Worm (Caenorhabditis elegans) whole organism, early embryonic: ENCODE results near the gene msp-74.
"Not testable (repeated sequence)": the region's sequence is repeated elsewhere in the genome, so short reads cannot be mapped to it uniquely, and the experiment has no call there.

ENCODE experiments used
- B0310.2 ChIP-seq: sonication (generic microtip); optimal IDR thresholded peaks from 2 replicates; lab custom pipeline; 2016; ENCODE audit warnings: mild to moderate bottlenecking, missing genetic modification characterization, missing compliant biosample characterization
- F13C5.2 ChIP-seq: sonication (generic microtip); optimal IDR thresholded peaks from 2 replicates; lab custom pipeline; 2017; ENCODE audit warnings: mild to moderate bottlenecking, missing genetic modification characterization, inconsistent platforms, missing compliant biosample characterization
- aly-1 ChIP-seq: sonication (generic microtip); optimal IDR thresholded peaks from 2 replicates; lab custom pipeline; 2016; ENCODE audit warnings: missing genetic modification characterization, missing compliant biosample characterization
- ama-1 ChIP-seq: fragments of 150-350 bp; optimal IDR thresholded peaks from 2 replicates; lab custom pipeline; 2014
- ceh-13 ChIP-seq: fragments of 200-800 bp; sonication (Bioruptor generic); optimal IDR thresholded peaks from 2 replicates; lab custom pipeline; 2018; ENCODE audit warnings: mild to moderate bottlenecking, missing genetic modification characterization, missing compliant biosample characterization
- ceh-36 ChIP-seq: sonication (generic microtip); optimal IDR thresholded peaks from 2 replicates; lab custom pipeline; 2016; ENCODE audit warnings: missing genetic modification characterization, inconsistent platforms, missing compliant biosample characterization
- ets-7 ChIP-seq: sonication (generic microtip); optimal IDR thresholded peaks from 2 replicates; lab custom pipeline; 2016; ENCODE audit warnings: missing genotype, missing genetic modification characterization, missing compliant biosample characterization
- flt-1 ChIP-seq: fragments of 200-800 bp; sonication (Bioruptor generic); IDR thresholded peaks from 2 replicates; pipeline ENCODE4 v1.3.6; 2022; ENCODE audit warnings: missing genetic modification characterization, missing compliant biosample characterization
- hmbx-1 ChIP-seq: sonication (generic microtip); optimal IDR thresholded peaks from 2 replicates; lab custom pipeline; 2016; ENCODE audit warnings: mild to moderate bottlenecking, missing genetic modification characterization, missing compliant biosample characterization
- hmg-4 ChIP-seq: fragments of 200-800 bp; sonication (Bioruptor generic); optimal IDR thresholded peaks from 2 replicates; lab custom pipeline; 2018; ENCODE audit warnings: mild to moderate bottlenecking, missing genetic modification characterization, missing compliant biosample characterization
- hnd-1 ChIP-seq: sonication (generic microtip); optimal IDR thresholded peaks from 2 replicates; lab custom pipeline; 2016; ENCODE audit warnings: missing genetic modification characterization, missing compliant biosample characterization
- pes-1 ChIP-seq: fragments of 200-800 bp; sonication (Bioruptor generic); IDR thresholded peaks from 2 replicates; pipeline ENCODE4 v1.3.6; 2022; ENCODE audit warnings: missing genetic modification reagents, missing genetic modification characterization, missing compliant biosample characterization
- scrt-1 ChIP-seq: fragments of 200-800 bp; sonication (Bioruptor generic); IDR thresholded peaks from 2 replicates; pipeline ENCODE4 v1.3.6; 2022; ENCODE audit warnings: missing genetic modification characterization, missing compliant biosample characterization
- sea-1 ChIP-seq: fragments of 200-800 bp; sonication (Bioruptor generic); conservative IDR thresholded peaks from 2 replicates; pipeline ENCODE4 v1.3.6; 2022; ENCODE audit warnings: missing genetic modification characterization, missing compliant biosample characterization
- tbx-11 ChIP-seq: fragments of 200-800 bp; sonication (Bioruptor generic); IDR thresholded peaks from 2 replicates; pipeline ENCODE4 v1.3.6; 2022; ENCODE audit warnings: missing genetic modification characterization, missing compliant biosample characterization
- tbx-37 ChIP-seq: fragments of 200-800 bp; sonication (Bioruptor generic); conservative IDR thresholded peaks from 2 replicates; pipeline ENCODE4 v1.3.6; 2022; ENCODE audit warnings: missing genetic modification reagents, missing genetic modification characterization, missing compliant biosample characterization
- tra-4 ChIP-seq: sonication (generic microtip); optimal IDR thresholded peaks from 2 replicates; lab custom pipeline; 2017; ENCODE audit warnings: missing genetic modification characterization, missing compliant biosample characterization

msp-74 gene

DNA sequence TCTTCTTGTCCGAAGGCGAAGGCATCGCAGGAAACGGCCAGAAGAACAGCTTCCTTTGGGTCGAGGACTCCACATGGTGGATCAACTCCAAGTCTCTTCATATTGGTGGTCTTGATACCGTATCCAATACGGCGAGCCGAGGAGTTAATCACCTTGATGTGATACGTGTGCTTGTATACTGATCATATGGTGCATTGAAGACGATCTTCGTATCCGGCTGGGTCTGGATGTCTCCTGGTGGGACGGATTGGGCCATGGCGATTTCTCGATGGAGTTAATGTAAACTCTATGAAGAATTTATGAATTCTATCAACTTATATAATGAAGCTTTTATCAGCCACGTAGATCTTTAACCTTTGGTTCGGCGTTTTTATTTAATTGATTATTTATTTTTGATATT lies at the start of gene msp-74:
Gene msp-74, minus strand, starts transcription at position 101 of the 400 bp plus-strand sequence.
- TF ChIP-seq ama-1; pes-1 (GFP tag; lab: Robert Waterston, UW); tbx-37 (GFP tag; lab: Robert Waterston, UW): not testable (repeated sequence)

DNA sequence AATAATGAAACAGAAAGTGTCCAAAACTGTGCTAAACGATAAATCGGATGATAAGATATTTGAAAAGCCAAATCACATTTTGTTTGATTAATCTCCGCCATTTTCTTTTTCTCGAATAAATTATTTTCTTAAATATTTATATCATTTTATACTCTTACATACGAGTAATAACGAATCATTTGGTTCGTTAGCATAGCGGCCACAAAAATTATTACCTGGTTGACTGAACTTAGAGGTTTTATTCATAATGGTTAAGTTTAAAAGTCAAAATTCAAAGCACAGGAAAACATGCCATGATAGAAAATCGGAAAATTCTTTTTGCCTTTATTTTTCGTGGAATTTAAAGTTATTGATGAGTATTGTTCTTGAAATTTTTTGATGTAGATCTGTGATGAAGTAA lies 48.1 kb upstream of the msp-74 start, which contains the start of gene srb-5:
Gene srb-5, minus strand, starts transcription at position 101 of the 400 bp plus-strand sequence.
- TF ChIP-seq ceh-36 (no peak), B0310.2 (tag; lab: Kevin White, UChicago) (no peak), scrt-1 (GFP tag; lab: Robert Waterston, UW) (no peak), hnd-1 (no peak), hmg-4 (GFP tag; lab: Kevin White, UChicago) (no peak), tbx-11 (GFP tag; lab: Robert Waterston, UW) (no peak), aly-1 (tag; lab: Kevin White, UChicago) (no peak), tbx-37 (GFP tag; lab: Robert Waterston, UW) (no peak), ets-7 (tag; lab: Kevin White, UChicago) (no peak)

DNA sequence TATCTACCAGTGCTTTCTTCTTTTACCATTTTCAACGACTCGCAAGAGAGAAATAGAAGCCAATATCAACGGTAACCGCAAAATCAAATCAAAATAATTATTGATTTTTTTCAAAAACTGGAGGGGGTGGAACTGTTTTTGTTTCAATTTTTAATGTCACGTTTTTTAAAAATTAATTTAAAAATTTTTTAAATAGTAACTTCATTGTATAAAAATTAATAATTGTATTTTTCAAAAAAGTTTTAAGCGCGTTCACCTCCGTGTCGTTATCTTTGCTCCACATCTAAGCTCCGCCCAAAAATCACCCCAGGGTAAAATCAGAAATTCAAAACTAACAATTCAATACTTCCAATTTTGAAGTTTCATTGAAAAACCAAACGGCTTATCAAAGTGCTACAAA lies 46.0 kb upstream of the msp-74 start, which contains the start of gene C27D6.11:
Gene C27D6.11, minus strand, starts transcription at position 101 of the 400 bp plus-strand sequence.
- no peak for TF ChIP-seq hmbx-1 (tag; lab: Kevin White, UChicago)
- TF ChIP-seq tra-4 (tag; lab: Kevin White, UChicago) = no peak
- TF ChIP-seq scrt-1 (GFP tag; lab: Robert Waterston, UW) = no peak
- no peak for TF ChIP-seq tbx-37 (GFP tag; lab: Robert Waterston, UW)
- no peak for TF ChIP-seq hmg-4 (GFP tag; lab: Kevin White, UChicago)
- no peak for TF ChIP-seq F13C5.2 (tag; lab: Kevin White, UChicago)
- TF ChIP-seq ceh-13 (GFP tag; lab: Kevin White, UChicago) = no peak
- TF ChIP-seq ama-1 = no peak
- TF ChIP-seq ets-7 (tag; lab: Kevin White, UChicago) = no peak
- no peak for TF ChIP-seq ceh-36
- TF ChIP-seq hnd-1 = no peak

DNA sequence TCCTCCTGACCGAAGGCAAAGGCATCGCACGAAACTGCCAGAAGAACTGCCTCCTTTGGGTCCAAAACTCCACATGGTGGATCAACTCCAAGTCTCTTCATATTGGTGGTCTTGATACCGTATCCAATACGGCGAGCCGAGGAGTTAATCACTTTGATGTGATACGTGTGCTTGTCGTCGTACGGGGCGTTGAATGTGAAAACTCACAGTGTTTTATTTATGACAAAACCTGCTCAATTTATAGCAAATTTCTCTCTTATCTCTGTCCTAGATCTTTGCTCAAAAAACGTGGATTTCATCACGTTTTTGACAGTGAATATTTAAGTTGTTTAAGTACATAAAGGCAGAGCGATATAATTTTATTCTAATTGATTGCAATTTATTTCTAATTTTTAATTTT lies 43.6 kb upstream of the msp-74 start, which contains the start of gene F58A6.9:
Gene F58A6.9, minus strand, starts transcription at position 101 of the 400 bp plus-strand sequence.
- not testable (repeated sequence) for TF ChIP-seq sea-1 (GFP tag; lab: Robert Waterston, UW); aly-1 (tag; lab: Kevin White, UChicago); hnd-1

DNA sequence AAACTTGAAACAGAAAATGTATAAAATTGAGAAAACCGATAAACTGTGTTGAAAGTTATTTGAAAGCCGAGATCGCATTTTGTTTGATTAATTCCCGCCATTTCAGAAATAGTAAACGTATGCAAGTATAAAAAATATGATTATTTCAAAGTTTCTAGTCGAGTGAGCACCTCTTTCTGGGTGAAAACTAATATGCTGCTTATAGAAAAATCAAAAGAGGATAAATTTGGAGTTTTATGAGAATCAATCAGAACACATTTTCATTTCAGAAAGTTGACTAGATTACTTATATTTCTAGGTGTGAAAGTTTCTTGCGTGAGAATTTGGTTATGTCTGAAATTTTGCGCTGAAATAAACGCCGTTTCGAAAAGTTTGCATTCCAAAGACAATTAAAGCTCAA lies 42.4 kb upstream of the msp-74 start, which contains the start of gene srb-13:
Gene srb-13, minus strand, starts transcription at position 101 of the 400 bp plus-strand sequence.
- no peak for TF ChIP-seq ceh-36
- no peak for TF ChIP-seq flt-1 (GFP tag; lab: Robert Waterston, UW)
- no peak for TF ChIP-seq ceh-13 (GFP tag; lab: Kevin White, UChicago)
- no peak for TF ChIP-seq hnd-1
- no peak for TF ChIP-seq sea-1 (GFP tag; lab: Robert Waterston, UW)
- no peak for TF ChIP-seq ama-1
- no peak for TF ChIP-seq hmg-4 (GFP tag; lab: Kevin White, UChicago)
- no peak for TF ChIP-seq tbx-11 (GFP tag; lab: Robert Waterston, UW)
- no peak for TF ChIP-seq tbx-37 (GFP tag; lab: Robert Waterston, UW)
- no peak for TF ChIP-seq aly-1 (tag; lab: Kevin White, UChicago)
- no peak for TF ChIP-seq ets-7 (tag; lab: Kevin White, UChicago)

DNA sequence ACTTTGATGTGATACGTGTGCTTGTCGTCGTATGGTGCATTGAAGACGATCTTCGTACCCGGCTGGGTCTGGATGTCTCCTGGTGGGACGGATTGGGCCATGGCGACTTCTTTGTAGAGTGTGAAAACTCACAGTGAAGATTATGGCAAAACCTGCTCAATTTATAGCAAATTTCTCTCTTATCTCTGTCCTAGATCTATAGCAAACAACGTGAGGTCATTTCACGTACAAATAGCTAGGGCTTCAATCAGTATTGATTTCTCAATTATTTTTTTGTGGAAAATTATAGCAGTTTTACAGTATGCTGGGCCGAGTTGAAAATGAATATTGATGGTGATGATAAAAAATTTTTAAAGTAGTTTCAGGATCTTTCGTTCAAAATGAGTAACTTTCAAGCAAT lies 41.8 kb upstream of the msp-74 start, which contains the start of gene msp-45:
Gene msp-45, minus strand, starts transcription at position 101 of the 400 bp plus-strand sequence.
- TF ChIP-seq hmbx-1 (tag; lab: Kevin White, UChicago) = no peak
- no peak for TF ChIP-seq hmg-4 (GFP tag; lab: Kevin White, UChicago)
- no peak for TF ChIP-seq ceh-36
- TF ChIP-seq aly-1 (tag; lab: Kevin White, UChicago) = no peak
- no peak for TF ChIP-seq tbx-37 (GFP tag; lab: Robert Waterston, UW)
- no peak for TF ChIP-seq pes-1 (GFP tag; lab: Robert Waterston, UW)
- no peak for TF ChIP-seq tbx-11 (GFP tag; lab: Robert Waterston, UW)

DNA sequence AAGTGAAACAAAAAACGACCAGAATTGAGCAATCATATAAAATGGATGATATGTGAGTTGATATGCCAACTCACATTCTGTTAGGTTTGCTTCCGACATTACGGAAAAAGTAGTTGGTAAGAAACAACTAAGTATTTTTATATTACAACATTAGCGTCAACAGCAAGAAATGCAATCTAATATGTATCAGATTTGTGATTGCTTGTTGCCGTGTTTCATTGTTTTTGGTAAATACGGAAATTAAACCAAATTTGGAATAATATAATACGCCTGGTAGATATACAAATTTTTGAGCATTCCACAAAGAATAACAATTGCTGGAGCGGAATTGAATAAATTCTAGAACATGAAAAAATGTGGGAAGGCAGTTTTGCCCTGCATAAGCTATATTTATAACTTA lies 39.4 kb upstream of the msp-74 start, which contains the start of gene srb-12:
Gene srb-12, minus strand, starts transcription at position 101 of the 400 bp plus-strand sequence.
- TF ChIP-seq tbx-11 (GFP tag; lab: Robert Waterston, UW) = no peak
- no peak for TF ChIP-seq hmg-4 (GFP tag; lab: Kevin White, UChicago)
- TF ChIP-seq ceh-13 (GFP tag; lab: Kevin White, UChicago) = no peak
- no peak for TF ChIP-seq hmbx-1 (tag; lab: Kevin White, UChicago)
- TF ChIP-seq hnd-1 = no peak
- TF ChIP-seq sea-1 (GFP tag; lab: Robert Waterston, UW) = no peak
- no peak for TF ChIP-seq ama-1
- no peak for TF ChIP-seq B0310.2 (tag; lab: Kevin White, UChicago)
- TF ChIP-seq scrt-1 (GFP tag; lab: Robert Waterston, UW) = no peak
- TF ChIP-seq ceh-36 = no peak
- TF ChIP-seq tra-4 (tag; lab: Kevin White, UChicago) = no peak
- no peak for TF ChIP-seq ets-7 (tag; lab: Kevin White, UChicago)
- no peak for TF ChIP-seq F13C5.2 (tag; lab: Kevin White, UChicago)
- TF ChIP-seq tbx-37 (GFP tag; lab: Robert Waterston, UW) = no peak
- no peak for TF ChIP-seq aly-1 (tag; lab: Kevin White, UChicago)
- no peak for TF ChIP-seq pes-1 (GFP tag; lab: Robert Waterston, UW)
- no peak for TF ChIP-seq flt-1 (GFP tag; lab: Robert Waterston, UW)

DNA sequence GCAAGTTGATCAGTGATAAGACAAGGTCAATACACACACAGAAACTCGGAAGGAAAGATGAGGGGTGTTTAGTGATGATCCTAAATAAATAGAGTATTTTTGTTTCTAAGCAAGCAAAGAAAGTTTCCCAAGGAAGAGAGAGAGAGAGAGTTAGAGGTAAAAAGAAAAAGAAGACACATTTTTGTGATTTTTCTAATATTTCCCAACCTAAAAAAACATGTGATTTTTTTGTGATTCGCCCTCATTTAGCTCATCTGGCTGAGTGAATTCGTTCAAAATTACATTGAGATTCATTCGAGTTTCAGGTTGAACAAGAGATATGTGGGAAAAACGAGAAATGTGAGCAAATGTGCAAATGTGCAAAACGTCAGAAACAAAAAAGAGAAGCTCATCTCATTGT lies 35.7 kb upstream of the msp-74 start, which contains the start of gene srb-16:
Gene srb-16, minus strand, starts transcription at position 101 of the 400 bp plus-strand sequence.
- TF ChIP-seq ceh-36 = no peak
- TF ChIP-seq tbx-37 (GFP tag; lab: Robert Waterston, UW) = no peak
- no peak for TF ChIP-seq hmg-4 (GFP tag; lab: Kevin White, UChicago)
- TF ChIP-seq aly-1 (tag; lab: Kevin White, UChicago) = no peak
- TF ChIP-seq F13C5.2 (tag; lab: Kevin White, UChicago) = no peak
- no peak for TF ChIP-seq scrt-1 (GFP tag; lab: Robert Waterston, UW)
- TF ChIP-seq B0310.2 (tag; lab: Kevin White, UChicago) = no peak
- no peak for TF ChIP-seq hmbx-1 (tag; lab: Kevin White, UChicago)
- TF ChIP-seq sea-1 (GFP tag; lab: Robert Waterston, UW) = no peak
- TF ChIP-seq ets-7 (tag; lab: Kevin White, UChicago) = no peak
- no peak for TF ChIP-seq hnd-1
- no peak for TF ChIP-seq tra-4 (tag; lab: Kevin White, UChicago)
